Fruit fly (Drosophila melanogaster): Measurements from ENCODE around the gene CG5466.

The CG5466 gene

dm6 chr3R:20587630-20588479 lies 29.8 kb upstream of the CG5466 start, which contains the start of gene Septin2 (continued):
- TF ChIP-seq CG1621 (tag; optimal IDR thresholded peaks at IDR 0.05) = peak; percentile 77
- peak; percentile 93 for TF ChIP-seq lz (GFP tag; optimal IDR thresholded peaks at IDR 0.05)
- peak; percentile 82 to 88 for TF ChIP-seq ss (GFP tag; optimal IDR thresholded peaks at IDR 0.05)
- peak; percentile 97 for TF ChIP-seq svp (GFP tag)
- TF ChIP-seq salr (GFP tag; optimal IDR thresholded peaks at IDR 0.05) = peak; percentile 52 to 91
- TF ChIP-seq Eip93F (GFP tag; optimal IDR thresholded peaks at IDR 0.05) = peak; percentile 80
- peak; percentile 90 for TF ChIP-seq CG10631 (GFP tag; optimal IDR thresholded peaks at IDR 0.05)
- TF ChIP-seq achi (GFP tag; optimal IDR thresholded peaks at IDR 0.05) = peak; percentile 92
- peak; percentile 94 for TF ChIP-seq CG8119 (GFP tag; IDR thresholded peaks at IDR 0.05)
- peak; percentile 93 for TF ChIP-seq Hr39 (GFP tag; optimal IDR thresholded peaks at IDR 0.05)
- TF ChIP-seq eg (GFP tag; IDR thresholded peaks at IDR 0.05) = peak; percentile 82
- peak; percentile 91 for TF ChIP-seq CG6854 (GFP tag; optimal IDR thresholded peaks at IDR 0.05)
- peak; percentile 96 for TF ChIP-seq Hr4 (GFP tag; optimal IDR thresholded peaks at IDR 0.05)

- TF ChIP-seq dsx (GFP tag; optimal IDR thresholded peaks at IDR 0.05; ENCODE audit: poor library complexity, severe bottlenecking) (no peak), CG6854 (GFP tag; optimal IDR thresholded peaks at IDR 0.05) (no peak), CG6163 (GFP tag; IDR thresholded peaks at IDR 0.05) (no peak), net (GFP tag; optimal IDR thresholded peaks at IDR 0.05) (no peak), Ets21C (GFP tag; optimal IDR thresholded peaks at IDR 0.05) (peak; percentile 0), CG32006 (GFP tag; optimal IDR thresholded peaks at IDR 0.05) (peak; percentile 34), CG8632 (GFP tag; optimal IDR thresholded peaks at IDR 0.05) (peak; percentile 29), Eip78C (GFP tag) (peak; percentile 77), CG9139 (GFP tag; optimal IDR thresholded peaks at IDR 0.05) (no peak), CG11294 (GFP tag; IDR thresholded peaks at IDR 0.05) (peak; percentile 8; the same call in 1 of the 2 replicates), Blimp-1 (GFP tag; optimal IDR thresholded peaks at IDR 0.05) (no peak), vri (GFP tag; optimal IDR thresholded peaks at IDR 0.05) (no peak), Lpt (GFP tag; optimal IDR thresholded peaks at IDR 0.05) (peak; percentile 35), Smox (GFP tag; optimal IDR thresholded peaks at IDR 0.05) (peak; percentile 53), svp (GFP tag) (peak; percentile 81), Gug (GFP tag; IDR thresholded peaks at IDR 0.05) (peak; percentile 36; the same call in 1 of the 2 replicates), CG3032 (tag; optimal IDR thresholded peaks at IDR 0.05) (peak; percentile 28), CG10631 (GFP tag; optimal IDR thresholded peaks at IDR 0.05) (peak; percentile 48), CG31627 (GFP tag; optimal IDR thresholded peaks at IDR 0.05) (peak; percentile 43), CG6792 (GFP tag; optimal IDR thresholded peaks at IDR 0.05) (peak; percentile 6), CG10669 (GFP tag; optimal IDR thresholded peaks at IDR 0.05) (peak; percentile 41), topi (GFP tag; optimal IDR thresholded peaks at IDR 0.05) (peak; percentile 45), fd85E (GFP tag; optimal IDR thresholded peaks at IDR 0.05) (no peak), eg (GFP tag; IDR thresholded peaks at IDR 0.05) (peak; percentile 49; the same call in 1 of the 3 replicates), dac (GFP tag; optimal IDR thresholded peaks at IDR 0.05) (no peak), CG15336 (GFP tag; IDR thresholded peaks at IDR 0.05) (peak; percentile 34; the same call in 1 of the 2 replicates), CG4318 (GFP tag; optimal IDR thresholded peaks at IDR 0.05) (no peak), fd59A (GFP tag; optimal IDR thresholded peaks at IDR 0.05) (no peak), Met (GFP tag; optimal IDR thresholded peaks at IDR 0.05) (peak; percentile 55), OdsH (GFP tag; optimal IDR thresholded peaks at IDR 0.05) (peak; percentile 54), Sox14 (GFP tag; optimal IDR thresholded peaks at IDR 0.05) (peak; percentile 26), Hr39 (GFP tag; optimal IDR thresholded peaks at IDR 0.05) (peak; percentile 45), spab (GFP tag; optimal IDR thresholded peaks at IDR 0.05) (no peak), lz (GFP tag; optimal IDR thresholded peaks at IDR 0.05) (peak; percentile 55), Ets96B (tag; optimal IDR thresholded peaks at IDR 0.05) (no peak), CG8319 (GFP tag; optimal IDR thresholded peaks at IDR 0.05) (peak; percentile 54), fkh (GFP tag; optimal IDR thresholded peaks at IDR 0.05) (peak; percentile 13), salr (GFP tag; optimal IDR thresholded peaks at IDR 0.05) (no peak), CG34406 (GFP tag; optimal IDR thresholded peaks at IDR 0.05) (peak; percentile 44), Eip75B (GFP tag; optimal IDR thresholded peaks at IDR 0.05) (peak; percentile 40), ss (GFP tag; optimal IDR thresholded peaks at IDR 0.05) (peak in 1 of 2 experiments; percentile 15), CG1621 (tag; optimal IDR thresholded peaks at IDR 0.05) (no peak), Eip93F (GFP tag; optimal IDR thresholded peaks at IDR 0.05) (peak; percentile 30), CG16779 (tag; optimal IDR thresholded peaks at IDR 0.05) (no peak)
Observed at dm6 chr3R:20588480-20588785, 29.2 kb upstream of the CG5466 start, which contains the start of gene Srp72. Srp72 (plus strand) TSS chr3R:20588711.

Measured in whole organism, prepupa.